Fruit fly (Drosophila melanogaster): ENCODE measurements around the gene sina.

sina gene

dm6 chr3L:16872487-16872955, 19.0 kb downstream of the sina start:
- TF ChIP-seq chinmo (GFP tag; IDR thresholded peaks at IDR 0.05; ENCODE audit: partially characterized antibody) (no peak), Dbx (GFP tag; IDR thresholded peaks at IDR 0.05) (peak; percentile 48; the same call in 1 of the 3 replicates), CG8924 (tag; optimal IDR thresholded peaks at IDR 0.05) (peak; percentile 78), CG5245 (GFP tag; optimal IDR thresholded peaks at IDR 0.05) (peak; percentile 43), ham (GFP tag; IDR thresholded peaks at IDR 0.05) (no peak), CG32767 (GFP tag; IDR thresholded peaks at IDR 0.05) (no peak), cato (GFP tag; optimal IDR thresholded peaks at IDR 0.05; ENCODE audit: borderline replicate concordance) (no peak), YL-1 (GFP tag; optimal IDR thresholded peaks at IDR 0.05) (no peak), seq (GFP tag; IDR thresholded peaks at IDR 0.05) (peak; percentile 54; the same call in 1 of the 2 replicates), CG4360 (GFP tag; IDR thresholded peaks at IDR 0.05) (no peak), D (optimal IDR thresholded peaks at IDR 0.05) (no peak), D (GFP tag; optimal IDR thresholded peaks at IDR 0.05) (peak; percentile 67), fd102C (GFP tag; optimal IDR thresholded peaks at IDR 0.05) (no peak), CG12744 (GFP tag; optimal IDR thresholded peaks at IDR 0.05) (no peak), CG12942 (GFP tag; optimal IDR thresholded peaks at IDR 0.05) (peak; percentile 38), gce (GFP tag; IDR thresholded peaks at IDR 0.05) (0 out of 3 replicates have a peak, but pooled peaks have one; percentile 18), CG7745 (tag; optimal IDR thresholded peaks at IDR 0.05) (no peak), kah (GFP tag; optimal IDR thresholded peaks at IDR 0.05) (peak; percentile 60), nom (GFP tag; optimal IDR thresholded peaks at IDR 0.05) (no peak), HLH3B (GFP tag; IDR thresholded peaks at IDR 0.05) (peak; percentile 38; the same call in 1 of the 2 replicates), CG16813 (GFP tag; IDR thresholded peaks at IDR 0.05; ENCODE audit: partially characterized antibody) (no peak), chm (GFP tag; IDR thresholded peaks at IDR 0.05) (no peak), nerfin-2 (GFP tag; IDR thresholded peaks at IDR 0.05; ENCODE audit: partially characterized antibody) (no peak), slbo (GFP tag; IDR thresholded peaks at IDR 0.05) (no peak; the same call in none of the 2 replicates), CG15479 (GFP tag; optimal IDR thresholded peaks at IDR 0.05) (no peak), TFAM (GFP tag; optimal IDR thresholded peaks at IDR 0.05) (no peak), D19A (tag; optimal IDR thresholded peaks at IDR 0.05) (peak; percentile 54), inv (GFP tag; IDR thresholded peaks at IDR 0.05; ENCODE audit: partially characterized antibody) (no peak), CG2120 (GFP tag; optimal IDR thresholded peaks at IDR 0.05) (peak; percentile 80), Hr78 (GFP tag; optimal IDR thresholded peaks at IDR 0.05) (peak in 1 of 2 experiments; percentile 35), CG3838 (GFP tag; optimal IDR thresholded peaks at IDR 0.05) (peak; percentile 9), h (optimal IDR thresholded peaks at IDR 0.05) (no peak), jumu (GFP tag; optimal IDR thresholded peaks at IDR 0.05) (peak; percentile 10), Vsx1 (GFP tag; optimal IDR thresholded peaks at IDR 0.05) (peak; percentile 28), CG11723 (GFP tag; optimal IDR thresholded peaks at IDR 0.05) (peak; percentile 52), CG6683 (GFP tag; optimal IDR thresholded peaks at IDR 0.05) (peak; percentile 34), Fer2 (tag; optimal IDR thresholded peaks at IDR 0.05) (peak; percentile 41), Atf6 (GFP tag; IDR thresholded peaks at IDR 0.05) (no peak; the same call in 1 of the 2 replicates), Ada2b (GFP tag; IDR thresholded peaks at IDR 0.05) (peak; percentile 27; the same call in 1 of the 2 replicates), CG43689 (GFP tag; IDR thresholded peaks at IDR 0.05) (no peak), CG10431 (GFP tag; optimal IDR thresholded peaks at IDR 0.05) (no peak), CG3065 (GFP tag; optimal IDR thresholded peaks at IDR 0.05) (no peak), Stat92E (GFP tag; optimal IDR thresholded peaks at IDR 0.05) (no peak), sc (optimal IDR thresholded peaks at IDR 0.05) (no peak), sc (GFP tag; optimal IDR thresholded peaks at IDR 0.05) (no peak), sob (GFP tag; IDR thresholded peaks at IDR 0.05) (peak; percentile 39; the same call in 1 of the 2 replicates), CG11560 (tag; IDR thresholded peaks at IDR 0.05) (0 out of 3 replicates have a peak, but pooled peaks have one; percentile 6), Lim3 (GFP tag; IDR thresholded peaks at IDR 0.05) (no peak), CG13894 (tag; optimal IDR thresholded peaks at IDR 0.05) (no peak), stwl (tag; optimal IDR thresholded peaks at IDR 0.05) (no peak)
